Worm (Caenorhabditis elegans): ENCODE measurements around the gene B0024.3.

DNA sequence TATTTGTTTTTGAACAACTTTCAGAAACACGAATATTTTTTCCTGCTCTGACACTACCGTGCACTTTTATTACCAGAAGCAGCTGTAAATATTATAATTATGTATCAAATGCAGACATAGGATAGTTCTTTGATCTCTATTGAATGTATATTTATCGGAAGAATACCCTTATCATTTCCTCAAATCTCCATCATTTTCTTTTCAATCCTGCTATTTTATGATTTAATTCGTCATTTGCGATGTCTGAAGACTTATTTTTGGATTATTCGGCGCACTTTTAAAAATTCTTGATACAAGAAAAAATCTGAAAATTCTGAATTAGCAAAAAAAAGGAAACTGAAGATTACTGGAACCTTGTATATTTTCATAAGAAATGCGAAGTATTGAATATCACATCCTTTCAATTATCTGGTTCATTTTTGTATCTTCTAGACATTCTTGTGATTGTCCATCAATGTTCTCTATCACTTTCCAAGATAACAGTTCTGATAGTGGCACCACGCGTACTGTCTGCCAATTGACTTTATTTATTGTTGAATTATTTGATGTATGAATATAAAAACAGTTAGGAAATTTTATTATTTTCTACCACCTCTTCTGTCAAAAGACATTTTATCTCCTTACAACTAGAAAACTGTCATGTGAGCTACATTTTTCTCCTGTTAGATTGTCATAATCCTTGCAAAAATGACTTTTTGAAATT is 43.2 kb upstream of the B0024.3 start:
- TF ChIP-seq zip-5 (tag; optimal IDR thresholded peaks at IDR 0.05): no peak
- TF ChIP-seq che-1 (tag; optimal IDR thresholded peaks at IDR 0.05): no peak
- TF ChIP-seq odd-2 (tag; optimal IDR thresholded peaks at IDR 0.05): no peak
- TF ChIP-seq sox-4 (tag; optimal IDR thresholded peaks at IDR 0.05): no peak
- no peak for TF ChIP-seq unc-42 (tag; optimal IDR thresholded peaks at IDR 0.05)
- no peak for TF ChIP-seq rnt-1 (tag; optimal IDR thresholded peaks at IDR 0.05)
- TF ChIP-seq K09A11.1 (tag; optimal IDR thresholded peaks at IDR 0.05; ENCODE audit: insufficient read depth): no peak
- TF ChIP-seq ama-1 (optimal IDR thresholded peaks at IDR 0.05): no peak
- no peak for TF ChIP-seq pha-4 (tag; optimal IDR thresholded peaks at IDR 0.05)
- TF ChIP-seq sox-2 (GFP tag; IDR thresholded peaks at IDR 0.05): no peak
- no peak for TF ChIP-seq pag-3 (tag; optimal IDR thresholded peaks at IDR 0.05; ENCODE audit: borderline replicate concordance)
- TF ChIP-seq fkh-6 (tag; optimal IDR thresholded peaks at IDR 0.05): no peak
- TF ChIP-seq nhr-11 (tag; optimal IDR thresholded peaks at IDR 0.05): no peak
- no peak for TF ChIP-seq unc-55 (GFP tag; optimal IDR thresholded peaks at IDR 0.05)

All from whole organism, late embryonic.